Worm (Caenorhabditis elegans): Measurements from ENCODE around the gene T10H4.4.

The T10H4.4 gene

ce11 chrV:15290995-15291394, 18.8 kb upstream of the T10H4.4 start, which contains the start of gene cyp-34A2:
Gene cyp-34A2, minus strand, starts transcription at chrV:15291095.
- TF ChIP-seq nhr-10 (tag; optimal IDR thresholded peaks at IDR 0.05), result no peak

- no peak for TF ChIP-seq gei-8 (GFP tag; optimal IDR thresholded peaks at IDR 0.05)
- no peak for TF ChIP-seq vab-7 (GFP tag; IDR thresholded peaks at IDR 0.05)
- no peak for TF ChIP-seq madf-5 (GFP tag; IDR thresholded peaks at IDR 0.05)
- no peak for TF ChIP-seq nhr-102 (tag; optimal IDR thresholded peaks at IDR 0.05)
- no peak for TF ChIP-seq duxl-1 (tag; optimal IDR thresholded peaks at IDR 0.05; ENCODE audit: poor library complexity)
- TF ChIP-seq zip-2 (tag; optimal IDR thresholded peaks at IDR 0.05), result no peak
- TF ChIP-seq daf-8 (GFP tag; IDR thresholded peaks at IDR 0.05), result no peak
These were observed 15.7 kb upstream of the T10H4.4 start, which contains the start of gene cyp-34A1 for ce11 chrV:15287856-15288255. Gene cyp-34A1, minus strand, starts transcription at chrV:15287956.

DNA sequence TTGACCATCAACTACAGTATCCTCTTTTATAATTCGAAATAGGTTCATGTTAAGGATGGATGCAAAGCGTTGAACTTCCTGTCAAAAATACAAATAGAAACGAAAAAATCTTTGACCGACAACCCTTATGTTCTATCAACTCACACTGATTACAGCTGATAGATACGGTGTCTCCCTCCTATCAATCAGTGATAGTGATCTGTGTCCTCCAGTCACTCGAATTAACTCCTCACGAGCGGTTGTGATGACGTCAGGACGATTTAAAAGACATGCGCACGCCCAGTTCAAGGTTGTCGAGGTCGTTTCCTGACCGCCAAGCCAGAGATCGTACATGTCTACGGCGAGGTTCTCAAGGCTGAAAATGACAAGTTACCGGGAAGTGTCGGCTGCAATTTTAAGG, 13.8 kb upstream of the T10H4.4 start:
- TF ChIP-seq F37D6.2 (tag; optimal IDR thresholded peaks at IDR 0.05) (no peak), zag-1 (tag; optimal IDR thresholded peaks at IDR 0.05) (no peak), dmd-6 (GFP tag; IDR thresholded peaks at IDR 0.05) (peak; percentile 96), R02D3.7 (tag; optimal IDR thresholded peaks at IDR 0.05) (no peak)

- no peak for TF ChIP-seq aly-2 (tag; optimal IDR thresholded peaks at IDR 0.05)
- no peak for TF ChIP-seq nhr-25 (tag; optimal IDR thresholded peaks at IDR 0.05; ENCODE audit: borderline replicate concordance, insufficient read depth)
- TF ChIP-seq mdl-1 (tag; optimal IDR thresholded peaks at IDR 0.05), result no peak
- TF ChIP-seq mdt-29 (GFP tag; IDR thresholded peaks at IDR 0.05), result no peak
- no peak for TF ChIP-seq F49E8.2 (tag; optimal IDR thresholded peaks at IDR 0.05; ENCODE audit: borderline replicate concordance)
- no peak for TF ChIP-seq Y105C5A.15 (GFP tag; IDR thresholded peaks at IDR 0.05)
- no peak for TF ChIP-seq lin-13 (GFP tag; optimal IDR thresholded peaks at IDR 0.05)
- no peak for TF ChIP-seq gei-8 (GFP tag; optimal IDR thresholded peaks at IDR 0.05)
- no peak for TF ChIP-seq vab-7 (GFP tag; IDR thresholded peaks at IDR 0.05)
- TF ChIP-seq zag-1 (tag; optimal IDR thresholded peaks at IDR 0.05), result no peak
- TF ChIP-seq saeg-2 (GFP tag; IDR thresholded peaks at IDR 0.05), result no peak
- TF ChIP-seq lir-3 (tag; optimal IDR thresholded peaks at IDR 0.05), result no peak
- TF ChIP-seq zfp-3 (GFP tag; conservative IDR thresholded peaks at IDR 0.05), result no peak
- TF ChIP-seq daf-19 (GFP tag; conservative IDR thresholded peaks at IDR 0.05), result no peak
- TF ChIP-seq madf-5 (GFP tag; IDR thresholded peaks at IDR 0.05), result no peak
- TF ChIP-seq tag-97 (GFP tag; IDR thresholded peaks at IDR 0.05), result no peak
These were observed 9.3 kb upstream of the T10H4.4 start, which contains the start of the genes srw-19 and srx-51 for ce11 chrV:15281279-15281949. Gene srw-19, minus strand, starts transcription at chrV:15281379. Gene srx-51, plus strand, starts transcription at chrV:15281899.

DNA sequence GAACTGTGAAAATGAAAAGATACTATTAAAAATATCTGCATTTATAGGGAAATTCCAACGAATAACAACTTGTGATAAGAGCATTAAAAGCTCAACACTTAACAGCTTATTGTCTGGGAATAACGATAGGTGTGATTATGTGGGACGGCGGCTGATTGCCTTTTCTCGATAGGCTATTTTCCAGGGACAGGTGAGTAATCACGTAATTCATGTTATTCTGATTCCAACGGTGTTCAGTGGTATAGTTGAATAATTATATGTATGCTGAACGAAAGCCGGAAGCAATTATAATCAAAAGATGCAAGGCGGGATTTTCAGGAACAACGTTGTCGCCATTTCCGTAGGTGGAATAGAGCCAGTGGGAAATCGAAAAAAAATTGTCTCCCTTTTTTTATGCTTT, 4.8 kb upstream of the T10H4.4 start, which contains the start of gene srw-17:
srw-17 (minus strand) TSS at position 101 of the 400 bp plus-strand sequence.
- TF ChIP-seq ceh-62 (tag; optimal IDR thresholded peaks at IDR 0.05) (no peak), nhr-11 (tag; optimal IDR thresholded peaks at IDR 0.05) (peak; percentile 19)

DNA sequence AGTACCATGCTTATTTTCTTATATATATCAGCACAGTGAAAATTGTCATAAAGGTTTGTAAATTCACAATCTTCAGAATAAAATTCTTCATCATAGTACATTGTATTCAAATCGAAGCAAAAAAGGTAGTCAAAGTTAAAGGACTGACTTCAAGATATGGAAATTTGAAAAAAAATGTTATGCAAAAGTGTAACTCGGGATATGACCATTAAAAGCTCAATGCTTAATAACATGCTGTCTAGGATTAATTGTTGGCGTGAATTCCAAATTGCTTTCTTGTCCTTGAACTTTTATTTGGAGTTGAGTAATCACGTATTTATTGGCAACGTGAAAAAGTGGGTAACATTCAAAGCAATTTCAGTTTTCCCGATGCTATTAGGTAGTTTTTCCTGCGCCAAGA, 2.6 kb upstream of the T10H4.4 start, which contains the start of gene srw-16:
srw-16 (minus strand) TSS at position 101 of the 400 bp plus-strand sequence.
- TF ChIP-seq zag-1 (tag; optimal IDR thresholded peaks at IDR 0.05), result no peak
- TF ChIP-seq mdt-29 (GFP tag; IDR thresholded peaks at IDR 0.05), result no peak
- TF ChIP-seq Y5F2A.4 (GFP tag; optimal IDR thresholded peaks at IDR 0.05), result no peak
- TF ChIP-seq nhr-48 (tag; optimal IDR thresholded peaks at IDR 0.05), result no peak
- no peak for TF ChIP-seq nhr-77 (tag; optimal IDR thresholded peaks at IDR 0.05)
- TF ChIP-seq spr-3 (GFP tag; optimal IDR thresholded peaks at IDR 0.05), result no peak
- TF ChIP-seq zip-2 (tag; optimal IDR thresholded peaks at IDR 0.05), result no peak
- TF ChIP-seq fos-1 (tag; optimal IDR thresholded peaks at IDR 0.05), result no peak
- no peak for TF ChIP-seq set-16 (GFP tag; IDR thresholded peaks at IDR 0.05)
